Worm (Caenorhabditis elegans) whole organism, late embryonic: ENCODE data around the gene ugtp-1.

Experiments used
- C08G9.2 ChIP-seq: sonication (generic microtip); optimal IDR thresholded peaks from 2 replicates; lab custom pipeline; 2016; ENCODE audit warnings: mild to moderate bottlenecking, missing genetic modification characterization, moderate library complexity, missing compliant biosample characterization
- F13H6.1 ChIP-seq: sonication (generic microtip); optimal IDR thresholded peaks from 2 replicates; lab custom pipeline; 2016; ENCODE audit warnings: missing genetic modification characterization, missing compliant biosample characterization
- K09A11.1 ChIP-seq: sonication (generic microtip); optimal IDR thresholded peaks from 2 replicates; lab custom pipeline; 2017; ENCODE audit warnings: antibody characterized with exemption, mild to moderate bottlenecking, missing genetic modification characterization, missing compliant biosample characterization; ENCODE audit not compliant: insufficient read depth
- T23F11.4 ChIP-seq: fragments of 200-800 bp; sonication (Bioruptor generic); optimal IDR thresholded peaks from 2 replicates; lab custom pipeline; 2018; ENCODE audit warnings: mild to moderate bottlenecking, missing genetic modification characterization, missing compliant biosample characterization
- Y22D7AL.16 ChIP-seq: sonication (generic microtip); optimal IDR thresholded peaks from 2 replicates; lab custom pipeline; 2016; ENCODE audit warnings: missing genetic modification characterization, missing compliant biosample characterization
- ama-1 ChIP-seq: fragments of 150-350 bp; optimal IDR thresholded peaks from 2 replicates; lab custom pipeline; 2014
- ceh-14 ChIP-seq: sonication (generic microtip); optimal IDR thresholded peaks from 2 replicates; lab custom pipeline; 2016; ENCODE audit warnings: missing genotype, missing genetic modification characterization, missing compliant biosample characterization
- ceh-18 ChIP-seq: sonication (generic microtip); optimal IDR thresholded peaks from 2 replicates; lab custom pipeline; 2016; ENCODE audit warnings: missing genetic modification characterization, missing compliant biosample characterization
- ceh-19 ChIP-seq: fragments of 200-800 bp; sonication (Bioruptor generic); optimal IDR thresholded peaks from 2 replicates; lab custom pipeline; 2018; ENCODE audit warnings: mild to moderate bottlenecking, missing genetic modification characterization, missing compliant biosample characterization
- ceh-2 ChIP-seq: sonication (generic microtip); optimal IDR thresholded peaks from 2 replicates; lab custom pipeline; 2016; ENCODE audit warnings: missing genotype, missing genetic modification characterization, missing compliant biosample characterization
- ceh-30 ChIP-seq: fragments of 150-350 bp; optimal IDR thresholded peaks from 2 replicates; lab custom pipeline; 2014; ENCODE audit warnings: missing biosample characterization, missing genetic modification characterization
- ceh-34 ChIP-seq: sonication (generic microtip); optimal IDR thresholded peaks from 2 replicates; lab custom pipeline; 2016; ENCODE audit warnings: mild to moderate bottlenecking, missing genetic modification characterization, missing compliant biosample characterization
- dmd-4 ChIP-seq: sonication (generic microtip); optimal IDR thresholded peaks from 2 replicates; lab custom pipeline; 2016; ENCODE audit warnings: borderline replicate concordance, missing genetic modification characterization, missing compliant biosample characterization
- dve-1 ChIP-seq: sonication (generic microtip); optimal IDR thresholded peaks from 2 replicates; lab custom pipeline; 2017; ENCODE audit warnings: antibody characterized with exemption, mild to moderate bottlenecking, missing genetic modification characterization, missing compliant biosample characterization
- elt-2 ChIP-seq: sonication (generic microtip); optimal IDR thresholded peaks from 2 replicates; lab custom pipeline; 2016; ENCODE audit warnings: missing genetic modification reagents, missing genetic modification characterization, missing compliant biosample characterization
- gmeb-2 ChIP-seq: sonication (generic microtip); optimal IDR thresholded peaks from 2 replicates; lab custom pipeline; 2016; ENCODE audit warnings: missing genetic modification characterization, inconsistent platforms, missing compliant biosample characterization
- hlh-30 ChIP-seq: sonication (generic microtip); optimal IDR thresholded peaks from 2 replicates; lab custom pipeline; 2017; ENCODE audit warnings: antibody characterized with exemption, missing genetic modification characterization, missing compliant biosample characterization; ENCODE audit not compliant: insufficient read depth
- hlh-8 ChIP-seq: sonication (generic microtip); optimal IDR thresholded peaks from 2 replicates; lab custom pipeline; 2016; ENCODE audit warnings: missing genotype, missing genetic modification characterization, missing compliant biosample characterization
- mec-3 ChIP-seq: sonication (generic microtip); optimal IDR thresholded peaks from 2 replicates; lab custom pipeline; 2016; ENCODE audit warnings: borderline replicate concordance, missing genetic modification characterization, missing compliant biosample characterization
- pag-3 ChIP-seq: sonication (generic microtip); optimal IDR thresholded peaks from 2 replicates; lab custom pipeline; 2016; ENCODE audit warnings: missing compliant biosample characterization, missing genetic modification characterization, borderline replicate concordance
- pax-1 ChIP-seq: fragments of 150-350 bp; optimal IDR thresholded peaks from 2 replicates; lab custom pipeline; 2014; ENCODE audit warnings: missing biosample characterization, missing genetic modification characterization
- pha-4 ChIP-seq: fragments of 150-350 bp; optimal IDR thresholded peaks from 2 replicates; lab custom pipeline; 2018; ENCODE audit warnings: missing biosample characterization, missing genetic modification reagents, missing genetic modification characterization
- pqm-1 ChIP-seq: sonication (generic microtip); optimal IDR thresholded peaks from 2 replicates; lab custom pipeline; 2016; ENCODE audit warnings: missing genetic modification characterization, missing compliant biosample characterization
- ref-2 ChIP-seq: sonication (generic microtip); optimal IDR thresholded peaks from 2 replicates; lab custom pipeline; 2016; ENCODE audit warnings: missing genetic modification characterization, missing compliant biosample characterization
- rnt-1 ChIP-seq: sonication (generic microtip); optimal IDR thresholded peaks from 2 replicates; lab custom pipeline; 2016; ENCODE audit warnings: missing genetic modification characterization, missing compliant biosample characterization
- sdc-2 ChIP-seq: sonication (generic microtip); optimal IDR thresholded peaks from 2 replicates; lab custom pipeline; 2016; ENCODE audit warnings: missing genotype, missing genetic modification characterization, missing compliant biosample characterization
- sox-2 ChIP-seq: fragments of 200-800 bp; sonication (Bioruptor generic); IDR thresholded peaks from 2 replicates; pipeline ENCODE4 v1.3.6; 2022; ENCODE audit warnings: missing genetic modification reagents, missing genetic modification characterization, missing compliant biosample characterization
- sox-4 ChIP-seq: sonication (generic microtip); optimal IDR thresholded peaks from 2 replicates; lab custom pipeline; 2017; ENCODE audit warnings: mild to moderate bottlenecking, missing genetic modification characterization, inconsistent platforms, missing compliant biosample characterization
- syd-9 ChIP-seq: sonication (generic microtip); optimal IDR thresholded peaks from 2 replicates; lab custom pipeline; 2016; ENCODE audit warnings: mild to moderate bottlenecking, missing genetic modification characterization, moderate library complexity, missing compliant biosample characterization
- tbx-2 ChIP-seq: sonication (generic microtip); optimal IDR thresholded peaks from 2 replicates; lab custom pipeline; 2016; ENCODE audit warnings: missing genetic modification characterization, missing compliant biosample characterization
- unc-3 ChIP-seq, 2 experiments: fragments of 200-800 bp in 1 of 2; sonication (Bioruptor generic) in 1 of 2; sonication (generic microtip) in 1 of 2; conservative IDR thresholded peaks in 1 of 2; optimal IDR thresholded peaks in 1 of 2; 2 replicates each; pipeline versions ENCODE4 v1.3.6 to Lab custom; 2016 to 2022; ENCODE audit warnings: missing compliant biosample characterization in 2 of 2, missing genetic modification characterization in 2 of 2, missing genetic modification reagents in 1 of 2
- unc-42 ChIP-seq: sonication (generic microtip); optimal IDR thresholded peaks from 2 replicates; lab custom pipeline; 2016; ENCODE audit warnings: missing genotype, missing genetic modification characterization, missing compliant biosample characterization

The ugtp-1 gene

ce11 chrIII:8765030-8765429 lies 14.5 kb upstream of the ugtp-1 start:
- TF ChIP-seq gmeb-2 (tag; lab: Kevin White, UChicago): no peak
- TF ChIP-seq hlh-8: peak; percentile 71

ce11 chrIII:8763111-8763510 lies 12.6 kb upstream of the ugtp-1 start:
- TF ChIP-seq syd-9 (tag; lab: Kevin White, UChicago) (no peak), sdc-2 (tag; lab: Kevin White, UChicago) (no peak), tbx-2 (no peak), pax-1 (tag; lab: Kevin White, UChicago) (no peak), dmd-4 (tag; lab: Kevin White, UChicago) (no peak), T23F11.4 (GFP tag; lab: Kevin White, UChicago) (no peak), ceh-19 (GFP tag; lab: Kevin White, UChicago) (no peak), hlh-8 (no peak), pha-4 (tag; lab: Kevin White, UChicago) (no peak), ceh-34 (tag; lab: Kevin White, UChicago) (no peak), sox-4 (tag; lab: Kevin White, UChicago) (no peak), rnt-1 (no peak), K09A11.1 (tag; lab: Kevin White, UChicago) (no peak), pag-3 (tag; lab: Kevin White, UChicago) (no peak), sox-2 (no peak)

- TF ChIP-seq rnt-1 (no peak), gmeb-2 (tag; lab: Kevin White, UChicago) (no peak), mec-3 (tag; lab: Kevin White, UChicago) (no peak), ama-1 (no peak), ceh-2 (tag; lab: Kevin White, UChicago) (no peak), ceh-30 (tag; lab: Kevin White, UChicago) (no peak), C08G9.2 (no peak), hlh-30 (tag; lab: Kevin White, UChicago) (no peak), unc-3 (GFP tag; conservative IDR thresholded peaks at IDR 0.05; lab: Robert Waterston, UW) (no peak), unc-3 (tag; optimal IDR thresholded peaks at IDR 0.05; lab: Kevin White, UChicago) (no peak)
Measured at ce11 chrIII:8762016-8762415, 11.5 kb upstream of the ugtp-1 start.

- peak; percentile 14 for TF ChIP-seq hlh-8
- TF ChIP-seq ceh-14 (tag; lab: Kevin White, UChicago): no peak
Measured at ce11 chrIII:8761040-8761654, 10.6 kb upstream of the ugtp-1 start, which contains the start of gene aak-1. TSS of gene aak-1 (minus strand) at chrIII:8761090.

- TF ChIP-seq ref-2 (tag; lab: Kevin White, UChicago): no peak
- TF ChIP-seq pag-3 (tag; lab: Kevin White, UChicago): no peak
- no peak for TF ChIP-seq sox-4 (tag; lab: Kevin White, UChicago)
- peak; percentile 21 for TF ChIP-seq elt-2 (tag; lab: Kevin White, UChicago)
Measured at ce11 chrIII:8754682-8755081, 4.2 kb upstream of the ugtp-1 start, which contains the start of gene tomm-70. TSS of gene tomm-70 (minus strand) at chrIII:8754750.

- TF ChIP-seq F13H6.1 (tag; lab: Kevin White, UChicago) (peak; percentile 26), Y22D7AL.16 (tag; lab: Kevin White, UChicago) (no peak), tbx-2 (peak; percentile 4), dve-1 (tag; lab: Kevin White, UChicago) (peak; percentile 17), unc-42 (tag; lab: Kevin White, UChicago) (no peak), ceh-18 (tag; lab: Kevin White, UChicago) (peak; percentile 6), pqm-1 (peak; percentile 33)
Measured at ce11 chrIII:8749487-8749886, 1.0 kb downstream of the ugtp-1 start, which contains the start of gene sma-2. TSS of gene sma-2 (plus strand) at chrIII:8749680.
